Worm (Caenorhabditis elegans) whole organism, L4 larva: ENCODE results near the gene best-18.

Experiments
- arid-1 ChIP-seq: fragments of 200-800 bp; sonication (Bioruptor generic); conservative IDR thresholded peaks from 2 replicates; pipeline ENCODE4 v1.3.6; 2022; ENCODE audit warnings: missing genetic modification reagents, missing genetic modification characterization, missing compliant biosample characterization
- ceh-28 ChIP-seq: fragments of 150-350 bp; optimal IDR thresholded peaks from 2 replicates; lab custom pipeline; 2014; ENCODE audit warnings: missing biosample characterization, missing genetic modification reagents, missing genetic modification characterization
- dpl-1 ChIP-seq: fragments of 150-350 bp; optimal IDR thresholded peaks from 2 replicates; lab custom pipeline; 2014; ENCODE audit warnings: missing biosample characterization, missing genetic modification reagents, missing genetic modification characterization
- egl-43 ChIP-seq: fragments of 200-800 bp; sonication (Bioruptor generic); IDR thresholded peaks from 2 replicates; pipeline ENCODE4 v1.3.6; 2022; ENCODE audit warnings: missing genetic modification reagents, missing genetic modification characterization, missing compliant biosample characterization
- jun-1 ChIP-seq: fragments of 150-350 bp; optimal IDR thresholded peaks from 2 replicates; lab custom pipeline; 2014; ENCODE audit warnings: missing biosample characterization, missing genetic modification reagents, missing genetic modification characterization
- nhr-42 ChIP-seq: fragments of 200-800 bp; sonication (Bioruptor generic); IDR thresholded peaks from 2 replicates; pipeline ENCODE4 v1.3.6; 2022; ENCODE audit warnings: missing genetic modification characterization, missing compliant biosample characterization
- nhr-77 ChIP-seq: fragments of 150-350 bp; optimal IDR thresholded peaks from 2 replicates; lab custom pipeline; 2014; ENCODE audit warnings: missing biosample characterization, missing genetic modification characterization
- pqm-1 ChIP-seq: sonication (generic microtip); optimal IDR thresholded peaks from 2 replicates; lab custom pipeline; 2017; ENCODE audit warnings: missing biosample characterization, missing genetic modification characterization
- unc-39 ChIP-seq: sonication (generic microtip); optimal IDR thresholded peaks from 2 replicates; lab custom pipeline; 2017; ENCODE audit warnings: missing biosample characterization, missing genetic modification characterization
- ztf-11 ChIP-seq: fragments of 150-350 bp; optimal IDR thresholded peaks from 2 replicates; lab custom pipeline; 2014; ENCODE audit warnings: missing biosample characterization, missing genetic modification characterization

DNA sequence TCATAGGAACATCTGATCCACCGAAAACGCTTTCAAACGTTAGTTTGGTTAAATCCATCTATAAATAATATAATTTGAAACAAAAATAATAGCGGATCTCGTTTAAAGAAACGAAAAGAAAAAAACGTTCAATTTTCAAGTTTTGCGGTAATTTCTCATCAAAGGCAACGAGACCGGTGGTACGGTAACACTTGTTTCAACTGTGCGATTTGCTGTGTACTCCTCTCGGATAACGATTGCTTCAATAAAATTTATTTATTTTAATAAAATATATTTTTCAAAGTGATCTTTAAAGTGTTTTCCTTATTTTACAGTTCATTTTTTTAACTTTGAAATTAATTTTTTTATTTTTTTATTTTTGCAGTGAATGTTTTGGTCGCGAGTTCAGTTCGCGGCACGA lies 6.4 kb downstream of the best-18 start, which contains the start of the genes rde-4 and cox-14:
- TF ChIP-seq ceh-28 (tag; lab: Kevin White, UChicago): no peak
- TF ChIP-seq jun-1 (tag; lab: Kevin White, UChicago): no peak
- TF ChIP-seq pqm-1 (tag; lab: Kevin White, UChicago): no peak
- no peak for TF ChIP-seq ztf-11
- no peak for TF ChIP-seq arid-1 (GFP tag; lab: Robert Waterston, UW)
- TF ChIP-seq nhr-77: peak; percentile 66
- no peak for TF ChIP-seq unc-39 (tag; lab: Kevin White, UChicago)
- TF ChIP-seq dpl-1 (GFP tag; lab: Kevin White, UChicago): peak; percentile 93
- TF ChIP-seq nhr-42 (GFP tag; lab: Robert Waterston, UW): no peak
- TF ChIP-seq egl-43 (GFP tag; lab: Robert Waterston, UW): no peak
